Fruit fly (Drosophila melanogaster) whole organism, embryonic: Measurements from ENCODE around the gene fmt.

Experiments used
- Awh ChIP-seq: fragments of 200-800 bp; sonication (Bioruptor generic); IDR thresholded peaks from 2 replicates; pipeline ENCODE4, ENCODE4 v1.3.6; 2022; ENCODE audit warnings: missing biosample characterization, missing genetic modification characterization
- Bgb ChIP-seq: fragments of 200-800 bp; sonication (Bioruptor generic); IDR thresholded peaks from 2 replicates; pipeline ENCODE4 v1.3.6; 2022; ENCODE audit warnings: missing biosample characterization, missing genetic modification characterization; ENCODE audit not compliant: partially characterized antibody
- Bteb2 ChIP-seq: fragments of 200-800 bp; sonication (Bioruptor generic); optimal IDR thresholded peaks from 2 replicates; lab custom pipeline; 2016; ENCODE audit warnings: missing biosample characterization, missing genetic modification characterization
- CG10431 ChIP-seq: fragments of 200-800 bp; sonication (Bioruptor generic); optimal IDR thresholded peaks from 3 replicates; lab custom pipeline; 2018; ENCODE audit warnings: missing biosample characterization, mild to moderate bottlenecking, missing genetic modification characterization
- CG10543 ChIP-seq: fragments of 200-800 bp; sonication (Bioruptor generic); optimal IDR thresholded peaks from 3 replicates; lab custom pipeline; 2017; ENCODE audit warnings: missing biosample characterization, mild to moderate bottlenecking, missing genetic modification characterization, moderate library complexity
- CG11398 ChIP-seq: fragments of 200-800 bp; sonication (Bioruptor generic); optimal IDR thresholded peaks from 2 replicates; lab custom pipeline; 2016; ENCODE audit warnings: missing biosample characterization, missing genetic modification characterization
- CG12155 ChIP-seq: fragments of 200-800 bp; sonication (Bioruptor generic); optimal IDR thresholded peaks from 3 replicates; lab custom pipeline; 2016; ENCODE audit warnings: missing biosample characterization, missing genetic modification characterization
- CG13296 ChIP-seq: fragments of 200-800 bp; sonication (Bioruptor generic); optimal IDR thresholded peaks from 3 replicates; lab custom pipeline; 2018; ENCODE audit warnings: missing biosample characterization, mild to moderate bottlenecking, missing genetic modification characterization
- CG13894 ChIP-seq: fragments of 200-800 bp; sonication (Bioruptor generic); optimal IDR thresholded peaks from 3 replicates; lab custom pipeline; 2018; ENCODE audit warnings: missing biosample characterization, mild to moderate bottlenecking, missing genetic modification characterization, moderate library complexity
- CG14965 ChIP-seq: fragments of 200-800 bp; sonication (Bioruptor generic); optimal IDR thresholded peaks from 2 replicates; lab custom pipeline; 2016; ENCODE audit warnings: missing biosample characterization, missing genetic modification characterization, borderline replicate concordance
- CG1603 ChIP-seq: fragments of 200-800 bp; sonication (Bioruptor generic); optimal IDR thresholded peaks from 2 replicates; lab custom pipeline; 2019; ENCODE audit warnings: missing biosample characterization, mild to moderate bottlenecking, missing genetic modification characterization, moderate library complexity
- CG2199 ChIP-seq: fragments of 200-800 bp; sonication (Bioruptor generic); IDR thresholded peaks from 3 replicates; pipeline ENCODE4 v1.3.6; 2022; ENCODE audit warnings: missing biosample characterization, missing genetic modification characterization
- CG3163 ChIP-seq: fragments of 200-800 bp; sonication (Bioruptor generic); optimal IDR thresholded peaks from 3 replicates; lab custom pipeline; 2016; ENCODE audit warnings: missing biosample characterization, missing genetic modification characterization
- CG4328 ChIP-seq: fragments of 200-800 bp; sonication (Bioruptor generic); optimal IDR thresholded peaks from 3 replicates; lab custom pipeline; 2017; ENCODE audit warnings: missing biosample characterization, missing genetic modification reagents, missing genetic modification characterization
- CG4360 ChIP-seq: fragments of 200-800 bp; sonication (Bioruptor generic); IDR thresholded peaks from 2 replicates; pipeline ENCODE4 v1.3.6; 2022; ENCODE audit warnings: missing biosample characterization, missing genetic modification characterization
- CG6791 ChIP-seq: fragments of 200-800 bp; sonication (Bioruptor generic); IDR thresholded peaks from 3 replicates; pipeline ENCODE4 v1.3.6; 2022; ENCODE audit warnings: missing biosample characterization, missing genetic modification characterization; ENCODE audit not compliant: partially characterized antibody
- CG6854 ChIP-seq: fragments of 200-800 bp; sonication (Bioruptor generic); optimal IDR thresholded peaks from 3 replicates; lab custom pipeline; 2017; ENCODE audit warnings: missing biosample characterization, mild to moderate bottlenecking, missing genetic modification characterization
- CG7928 ChIP-seq: fragments of 200-800 bp; sonication (Bioruptor generic); optimal IDR thresholded peaks from 2 replicates; lab custom pipeline; 2017; ENCODE audit warnings: missing biosample characterization, mild to moderate bottlenecking, missing genetic modification characterization
- E2f1 ChIP-seq: fragments of 200-800 bp; sonication (Bioruptor generic); IDR thresholded peaks from 2 replicates; pipeline ENCODE4 v1.3.6; 2022; ENCODE audit warnings: missing biosample characterization, missing genetic modification characterization
- Gug ChIP-seq: fragments of 200-800 bp; sonication (Bioruptor generic); IDR thresholded peaks from 4 replicates; pipeline ENCODE4 v1.3.6; 2022; ENCODE audit warnings: missing biosample characterization, missing genetic modification characterization
- Kr ChIP-seq: fragments of 200-800 bp; sonication (Bioruptor generic); optimal IDR thresholded peaks from 2 replicates; lab custom pipeline; 2017; ENCODE audit warnings: missing biosample characterization, mild to moderate bottlenecking, missing genetic modification characterization
- Oli ChIP-seq: fragments of 200-800 bp; sonication (Bioruptor generic); optimal IDR thresholded peaks from 2 replicates; lab custom pipeline; 2018; ENCODE audit warnings: missing biosample characterization, mild to moderate bottlenecking, missing genetic modification characterization, moderate library complexity
- Opbp ChIP-seq: fragments of 200-800 bp; sonication (Bioruptor generic); IDR thresholded peaks from 3 replicates; pipeline ENCODE4 v1.3.6; 2022; ENCODE audit warnings: missing biosample characterization, missing genetic modification characterization; ENCODE audit not compliant: partially characterized antibody
- Rfx ChIP-seq: fragments of 200-800 bp; sonication (Bioruptor generic); IDR thresholded peaks from 2 replicates; pipeline ENCODE4 v1.3.6; 2022; ENCODE audit warnings: missing biosample characterization, missing genetic modification characterization
- bcd ChIP-seq: fragments of 200-800 bp; sonication (Bioruptor generic); optimal IDR thresholded peaks from 2 replicates; lab custom pipeline; 2017; ENCODE audit warnings: missing biosample characterization, mild to moderate bottlenecking, missing genetic modification characterization
- bsh ChIP-seq, 2 experiments: fragments of 200-800 bp; sonication (Bioruptor generic); optimal IDR thresholded peaks; 2 replicates each; lab custom pipeline; 2017 to 2018; ENCODE audit warnings: mild to moderate bottlenecking in 2 of 2, missing biosample characterization in 2 of 2, missing genetic modification characterization in 2 of 2, moderate library complexity in 1 of 2
- ci ChIP-seq: fragments of 200-800 bp; sonication (Bioruptor generic); IDR thresholded peaks from 3 replicates; pipeline ENCODE4 v1.3.6; 2022; ENCODE audit warnings: missing biosample characterization, missing genetic modification characterization
- crol ChIP-seq: fragments of 200-800 bp; sonication (Bioruptor generic); IDR thresholded peaks from 2 replicates; pipeline ENCODE4 v1.3.6; 2022; ENCODE audit warnings: missing biosample characterization, missing genetic modification characterization
- fd102C ChIP-seq: fragments of 200-800 bp; sonication (Bioruptor generic); optimal IDR thresholded peaks from 2 replicates; lab custom pipeline; 2018; ENCODE audit warnings: missing biosample characterization, mild to moderate bottlenecking, missing genetic modification characterization, moderate library complexity
- fd64A ChIP-seq: fragments of 200-800 bp; sonication (Bioruptor generic); optimal IDR thresholded peaks from 3 replicates; lab custom pipeline; 2018; ENCODE audit warnings: missing biosample characterization, mild to moderate bottlenecking, missing genetic modification characterization
- hkb ChIP-seq, 2 experiments: fragments of 200-800 bp in 1 of 2; fragments of >200 bp in 1 of 2; sonication (Bioruptor generic) in 1 of 2; IDR thresholded peaks in 1 of 2; optimal IDR thresholded peaks in 1 of 2; 2 replicates each; pipeline versions ENCODE4 v1.3.6 to Lab custom; 2017 to 2022; ENCODE audit warnings: missing biosample characterization in 1 of 2, missing genetic modification characterization in 1 of 2
- jing ChIP-seq: fragments of 200-800 bp; sonication (Bioruptor generic); optimal IDR thresholded peaks from 2 replicates; lab custom pipeline; 2018; ENCODE audit warnings: missing biosample characterization, mild to moderate bottlenecking, missing genetic modification characterization
- kah ChIP-seq: fragments of 200-800 bp; sonication (Bioruptor generic); optimal IDR thresholded peaks from 2 replicates; lab custom pipeline; 2018; ENCODE audit warnings: missing biosample characterization, mild to moderate bottlenecking, missing genetic modification characterization
- lab ChIP-seq: fragments of 200-800 bp; sonication (Bioruptor generic); optimal IDR thresholded peaks from 3 replicates; lab custom pipeline; 2017; ENCODE audit warnings: missing biosample characterization, missing genetic modification characterization, mild to moderate bottlenecking, moderate library complexity, missing genetic modification reagents
- lmd ChIP-seq: fragments of 200-800 bp; sonication (Bioruptor generic); IDR thresholded peaks from 2 replicates; pipeline ENCODE4 v1.3.6; 2022; ENCODE audit warnings: missing biosample characterization, missing genetic modification characterization
- mirr ChIP-seq: fragments of 200-800 bp; sonication (Bioruptor generic); optimal IDR thresholded peaks from 3 replicates; lab custom pipeline; 2018; ENCODE audit warnings: missing biosample characterization, mild to moderate bottlenecking, missing genetic modification characterization
- pfk ChIP-seq: fragments of 200-800 bp; sonication (Bioruptor generic); optimal IDR thresholded peaks from 2 replicates; lab custom pipeline; 2018; ENCODE audit warnings: missing biosample characterization, mild to moderate bottlenecking, missing genetic modification characterization, moderate library complexity
- prd ChIP-seq, 3 experiments: fragments of >200 bp in 2 of 3; fragments of 200-800 bp in 1 of 3; sonication (Bioruptor generic) in 1 of 3; optimal IDR thresholded peaks in 2 of 3; IDR thresholded peaks in 1 of 3; 2 replicates in 2 of 3; 3 replicates in 1 of 3; pipeline versions ENCODE4 v1.3.6 to Lab custom; 2017 to 2022; ENCODE audit warnings: missing biosample characterization in 1 of 3, missing genetic modification characterization in 1 of 3
- pros ChIP-seq: fragments of 200-800 bp; sonication (Bioruptor generic); optimal IDR thresholded peaks from 3 replicates; lab custom pipeline; 2019; ENCODE audit warnings: missing biosample characterization, mild to moderate bottlenecking, missing genetic modification characterization, moderate library complexity
- rib ChIP-seq: fragments of 200-800 bp; sonication (Bioruptor generic); IDR thresholded peaks from 2 replicates; pipeline ENCODE4 v1.3.6; 2022; ENCODE audit warnings: missing biosample characterization, missing genetic modification characterization
- sens ChIP-seq: fragments of 200-800 bp; sonication (Bioruptor generic); peaks from one replicate; lab custom pipeline; 2016; ENCODE audit warnings: missing biosample characterization, missing genetic modification characterization
- shn ChIP-seq: fragments of 200-800 bp; sonication (Bioruptor generic); optimal IDR thresholded peaks from 3 replicates; lab custom pipeline; 2016; ENCODE audit warnings: missing biosample characterization, missing genetic modification characterization
- slp2 ChIP-seq: fragments of 200-800 bp; sonication (Bioruptor generic); optimal IDR thresholded peaks from 2 replicates; lab custom pipeline; 2016; ENCODE audit warnings: missing biosample characterization, missing genetic modification characterization
- sob ChIP-seq: fragments of 200-800 bp; sonication (Bioruptor generic); IDR thresholded peaks from 2 replicates; pipeline ENCODE4 v1.3.6; 2022; ENCODE audit warnings: missing biosample characterization, missing genetic modification characterization
- stwl ChIP-seq: fragments of 200-800 bp; sonication (Bioruptor generic); optimal IDR thresholded peaks from 3 replicates; lab custom pipeline; 2018; ENCODE audit warnings: missing biosample characterization, mild to moderate bottlenecking, missing genetic modification characterization, moderate library complexity
- sug ChIP-seq: fragments of 200-800 bp; optimal IDR thresholded peaks from 2 replicates; lab custom pipeline; 2019; ENCODE audit warnings: missing biosample characterization, mild to moderate bottlenecking, missing genetic modification characterization, moderate library complexity
- vvl ChIP-seq: fragments of 200-800 bp; sonication (Bioruptor generic); IDR thresholded peaks from 2 replicates; pipeline ENCODE4 v1.3.6; 2022; ENCODE audit warnings: missing biosample characterization, missing genetic modification characterization
- zen ChIP-seq: fragments of 200-800 bp; sonication (Bioruptor generic); optimal IDR thresholded peaks from 3 replicates; lab custom pipeline; 2018; ENCODE audit warnings: missing biosample characterization, mild to moderate bottlenecking, missing genetic modification characterization, moderate library complexity

fmt gene

DNA sequence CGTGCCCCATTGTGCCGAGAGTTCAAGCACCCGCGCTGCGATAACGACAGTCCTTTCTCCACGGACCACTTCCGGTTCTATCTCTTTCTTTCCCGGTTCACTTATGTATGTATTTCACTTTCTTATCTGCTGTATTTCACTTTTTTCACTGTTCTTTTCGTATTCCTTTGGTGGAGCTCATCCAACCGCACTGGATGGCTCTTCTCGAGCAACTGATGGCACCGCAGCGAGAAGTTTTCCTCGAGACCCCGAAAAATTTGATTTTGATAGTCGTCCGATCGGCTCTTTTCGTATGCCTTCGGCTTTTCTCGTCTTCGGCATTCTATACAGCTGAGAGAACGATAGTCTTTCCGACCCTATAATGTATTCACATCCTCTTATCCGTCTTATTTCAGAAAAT is 44.1 kb upstream of the fmt start, which contains the start of gene LanA (continued):
- TF ChIP-seq Oli (tag; lab: Kevin White, UChicago) (no peak), CG4328 (GFP tag; lab: Kevin White, UChicago) (no peak), Awh (peak; percentile 27; the same call in 1 of the 2 replicates), CG13894 (tag; lab: Kevin White, UChicago) (no peak), pfk (GFP tag; lab: Kevin White, UChicago) (peak; percentile 76), vvl (GFP tag; lab: Robert Waterston, UW) (peak; percentile 18; the same call in 1 of the 2 replicates), Bgb (GFP tag; lab: Robert Waterston, UW) (peak; percentile 44; the same call in 1 of the 2 replicates), CG11398 (GFP tag; lab: Kevin White, UChicago) (peak; percentile 47), ci (GFP tag; lab: Robert Waterston, UW) (peak; percentile 49; the same call in 2 of the 3 replicates), CG3163 (peak; percentile 27), CG4360 (GFP tag; lab: Robert Waterston, UW) (peak; percentile 15; the same call in 1 of the 2 replicates), lab (peak; percentile 15), sob (peak; percentile 46; the same call in 1 of the 2 replicates), CG2199 (GFP tag; lab: Robert Waterston, UW) (peak; percentile 71; the same call in 2 of the 3 replicates), Rfx (GFP tag; lab: Robert Waterston, UW) (peak; percentile 30; the same call in 1 of the 2 replicates), prd (optimal IDR thresholded peaks at IDR 0.05; lab: Kevin White, UChicago) (no peak), prd (GFP tag; IDR thresholded peaks at IDR 0.05; lab: Robert Waterston, UW) (0 out of 3 replicates have a peak, but pooled peaks have one; percentile 3), Gug (GFP tag; lab: Robert Waterston, UW) (no peak), bsh (GFP tag; optimal IDR thresholded peaks at IDR 0.05; lab: Kevin White, UChicago) (no peak), CG12155 (GFP tag; lab: Kevin White, UChicago) (peak; percentile 28), stwl (tag; lab: Kevin White, UChicago) (peak; percentile 7), pros (GFP tag; lab: Kevin White, UChicago) (peak; percentile 44), hkb (optimal IDR thresholded peaks at IDR 0.05; lab: Kevin White, UChicago) (no peak), hkb (GFP tag; IDR thresholded peaks at IDR 0.05; lab: Robert Waterston, UW) (peak; percentile 11; the same call in 1 of the 2 replicates), lmd (GFP tag; lab: Robert Waterston, UW) (no peak), crol (GFP tag; lab: Robert Waterston, UW) (0 out of 2 replicates have a peak, but pooled peaks have one; percentile 24), Kr (GFP tag; lab: Kevin White, UChicago) (no peak), fd102C (peak; percentile 60), CG14965 (GFP tag; lab: Kevin White, UChicago) (no peak), bcd (GFP tag; lab: Kevin White, UChicago) (no peak), zen (tag; lab: Kevin White, UChicago) (no peak), CG7928 (GFP tag; lab: Kevin White, UChicago) (no peak), CG10543 (peak; percentile 19), CG13296 (GFP tag; lab: Kevin White, UChicago) (no peak), Opbp (GFP tag; lab: Robert Waterston, UW) (0 out of 3 replicates have a peak, but pooled peaks have one; percentile 28), shn (GFP tag; lab: Kevin White, UChicago) (no peak), CG6791 (GFP tag; lab: Robert Waterston, UW) (peak; percentile 52; the same call in 1 of the 3 replicates), jing (GFP tag; lab: Kevin White, UChicago) (no peak), CG6854 (GFP tag; lab: Kevin White, UChicago) (no peak), slp2 (GFP tag; lab: Kevin White, UChicago) (no peak), kah (GFP tag; lab: Kevin White, UChicago) (peak; percentile 27), sug (tag; lab: Kevin White, UChicago) (peak; percentile 26), rib (0 out of 2 replicates have a peak, but pooled peaks have one; percentile 15), sens (GFP tag; lab: Kevin White, UChicago) (peak; percentile 67), fd64A (peak; percentile 21), E2f1 (peak; percentile 46), CG1603 (tag; lab: Kevin White, UChicago) (peak; percentile 32), mirr (GFP tag; lab: Kevin White, UChicago) (peak; percentile 2), CG10431 (GFP tag; lab: Kevin White, UChicago) (peak; percentile 41), Bteb2 (no peak)
